Worm (Caenorhabditis elegans): ENCODE results near the gene sra-3.

DNA sequence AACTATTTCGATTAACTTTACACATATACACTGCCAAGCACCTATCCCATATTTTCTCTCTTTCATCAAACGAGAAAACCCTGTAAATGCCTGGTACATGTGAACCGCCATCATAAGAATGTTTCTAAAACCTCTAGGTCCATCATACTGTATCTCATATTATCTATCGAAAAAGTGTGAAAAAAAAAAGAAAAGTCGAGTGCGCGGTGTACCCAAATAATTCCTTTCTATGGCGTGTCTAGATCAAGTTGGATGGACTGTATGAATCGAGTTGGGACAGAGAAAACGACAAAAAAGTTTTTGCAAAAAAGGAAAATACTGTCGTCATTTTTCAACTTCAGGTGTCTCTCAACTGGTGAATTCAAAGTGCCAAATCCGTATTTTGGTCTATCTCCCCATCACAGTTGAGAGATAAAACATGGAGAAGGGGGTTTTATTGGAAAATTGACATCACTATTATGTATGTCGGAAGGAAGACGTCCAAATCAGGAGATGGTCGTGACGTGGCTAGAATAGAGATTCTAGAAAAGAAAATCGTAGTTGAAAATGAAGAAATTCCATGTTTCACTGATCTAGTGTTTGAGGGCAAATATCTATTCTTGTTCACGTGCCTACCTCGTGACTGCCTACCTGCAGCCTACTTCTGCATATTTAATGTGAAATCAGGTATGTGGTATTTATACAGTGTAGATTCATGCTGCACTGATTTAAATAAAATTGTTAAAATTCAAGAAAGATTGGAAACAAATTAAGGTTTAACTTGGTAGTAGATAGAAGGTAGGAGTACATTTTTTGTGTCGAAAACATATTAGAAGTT is 47.2 kb downstream of the sra-3 start:
- TF ChIP-seq flt-1 (GFP tag; IDR thresholded peaks at IDR 0.05), result no peak
- no peak for TF ChIP-seq F13C5.2 (tag; optimal IDR thresholded peaks at IDR 0.05)
- no peak for TF ChIP-seq hnd-1 (tag; optimal IDR thresholded peaks at IDR 0.05)
- no peak for TF ChIP-seq ceh-36 (tag; optimal IDR thresholded peaks at IDR 0.05)
- no peak for TF ChIP-seq hmbx-1 (tag; optimal IDR thresholded peaks at IDR 0.05)
- TF ChIP-seq hmg-4 (GFP tag; optimal IDR thresholded peaks at IDR 0.05), result no peak
- TF ChIP-seq tbx-37 (GFP tag; conservative IDR thresholded peaks at IDR 0.05), result no peak
- TF ChIP-seq ama-1 (optimal IDR thresholded peaks at IDR 0.05), result no peak
- TF ChIP-seq scrt-1 (GFP tag; IDR thresholded peaks at IDR 0.05), result no peak

Data from whole organism, early embryonic.